Fruit fly (Drosophila melanogaster) whole organism, embryonic: ENCODE data around the gene CG10063.

Experiments
- Asciz ChIP-seq: fragments of 200-800 bp; sonication (Bioruptor generic); optimal IDR thresholded peaks from 2 replicates; lab custom pipeline; 2017; ENCODE audit warnings: missing biosample characterization, mild to moderate bottlenecking, missing genetic modification characterization, missing genetic modification reagents
- Bdp1 ChIP-seq: fragments of 200-800 bp; sonication (Bioruptor generic); optimal IDR thresholded peaks from 3 replicates; lab custom pipeline; 2016; ENCODE audit warnings: missing biosample characterization, missing genetic modification characterization
- CG10209 ChIP-seq: fragments of 200-800 bp; sonication (Bioruptor generic); optimal IDR thresholded peaks from 3 replicates; lab custom pipeline; 2017; ENCODE audit warnings: missing biosample characterization, mild to moderate bottlenecking, missing genetic modification characterization, missing genetic modification reagents
- CG10366 ChIP-seq: fragments of 200-800 bp; sonication (Bioruptor generic); IDR thresholded peaks from 2 replicates; pipeline ENCODE4 v1.3.6; 2022; ENCODE audit warnings: missing biosample characterization, missing genetic modification characterization
- CG11504 ChIP-seq: fragments of 200-800 bp; sonication (Bioruptor generic); optimal IDR thresholded peaks from 3 replicates; lab custom pipeline; 2019; ENCODE audit warnings: missing biosample characterization, mild to moderate bottlenecking, missing genetic modification characterization, moderate library complexity
- CG12071 ChIP-seq: fragments of 200-800 bp; sonication (Bioruptor generic); optimal IDR thresholded peaks from 3 replicates; lab custom pipeline; 2018; ENCODE audit warnings: missing biosample characterization, mild to moderate bottlenecking, missing genetic modification characterization
- CG1233 ChIP-seq: fragments of 200-800 bp; sonication (Bioruptor generic); optimal IDR thresholded peaks from 4 replicates; lab custom pipeline; 2018; ENCODE audit warnings: missing biosample characterization, mild to moderate bottlenecking, missing genetic modification characterization
- CG12391 ChIP-seq: fragments of 200-800 bp; sonication (Bioruptor generic); optimal IDR thresholded peaks from 3 replicates; lab custom pipeline; 2018; ENCODE audit warnings: missing biosample characterization, mild to moderate bottlenecking, missing genetic modification characterization, moderate library complexity
- CG12744 ChIP-seq: fragments of 200-800 bp; sonication (Bioruptor generic); optimal IDR thresholded peaks from 2 replicates; lab custom pipeline; 2016; ENCODE audit warnings: missing biosample characterization, missing genetic modification characterization
- CG13123 ChIP-seq: fragments of 200-800 bp; sonication (Bioruptor generic); optimal IDR thresholded peaks from 2 replicates; lab custom pipeline; 2016; ENCODE audit warnings: missing biosample characterization, missing genetic modification characterization
- CG13287 ChIP-seq: fragments of 200-800 bp; sonication (Bioruptor generic); IDR thresholded peaks from 2 replicates; pipeline ENCODE4 v1.3.6; 2022; ENCODE audit warnings: missing biosample characterization, missing genetic modification characterization; ENCODE audit not compliant: partially characterized antibody
- CG2678 ChIP-seq: fragments of 200-800 bp; sonication (Bioruptor generic); optimal IDR thresholded peaks from 3 replicates; lab custom pipeline; 2019; ENCODE audit warnings: missing biosample characterization, mild to moderate bottlenecking, missing genetic modification characterization, moderate library complexity
- CG34422 ChIP-seq: fragments of 200-800 bp; sonication (Bioruptor generic); IDR thresholded peaks from 3 replicates; pipeline ENCODE4 v1.3.6; 2022; ENCODE audit warnings: missing biosample characterization, missing genetic modification characterization
- CG3995 ChIP-seq: fragments of 200-800 bp; sonication (Bioruptor generic); optimal IDR thresholded peaks from 3 replicates; lab custom pipeline; 2016; ENCODE audit warnings: missing biosample characterization, missing genetic modification characterization
- CG4424 ChIP-seq: fragments of 200-800 bp; sonication (Bioruptor generic); optimal IDR thresholded peaks from 3 replicates; lab custom pipeline; 2016; ENCODE audit warnings: missing biosample characterization, missing genetic modification characterization
- CG5245 ChIP-seq: fragments of 200-800 bp; sonication (Bioruptor generic); optimal IDR thresholded peaks from 3 replicates; lab custom pipeline; 2016; ENCODE audit warnings: missing biosample characterization, missing genetic modification characterization
- CG6654 ChIP-seq: fragments of 200-800 bp; sonication (Bioruptor generic); optimal IDR thresholded peaks from 2 replicates; lab custom pipeline; 2017; ENCODE audit warnings: missing biosample characterization, mild to moderate bottlenecking, missing genetic modification characterization
- CG6854 ChIP-seq: fragments of 200-800 bp; sonication (Bioruptor generic); optimal IDR thresholded peaks from 3 replicates; lab custom pipeline; 2017; ENCODE audit warnings: missing biosample characterization, mild to moderate bottlenecking, missing genetic modification characterization
- Camta ChIP-seq: fragments of 200-800 bp; sonication (Bioruptor generic); optimal IDR thresholded peaks from 2 replicates; lab custom pipeline; 2016; ENCODE audit warnings: missing biosample characterization, missing genetic modification characterization
- Dad ChIP-seq: fragments of 200-800 bp; sonication (Bioruptor generic); optimal IDR thresholded peaks from 3 replicates; lab custom pipeline; 2016; ENCODE audit warnings: missing biosample characterization, missing genetic modification characterization
- Dbx ChIP-seq: fragments of 200-800 bp; sonication (Bioruptor generic); IDR thresholded peaks from 3 replicates; pipeline ENCODE4 v1.3.6; 2022; ENCODE audit warnings: missing biosample characterization, missing genetic modification characterization
- Dip3 ChIP-seq: fragments of 200-800 bp; sonication (Bioruptor generic); optimal IDR thresholded peaks from 3 replicates; lab custom pipeline; 2016; ENCODE audit warnings: missing biosample characterization, missing genetic modification characterization
- Fer2 ChIP-seq: fragments of 200-800 bp; sonication (Bioruptor generic); optimal IDR thresholded peaks from 2 replicates; lab custom pipeline; 2018; ENCODE audit warnings: missing biosample characterization, mild to moderate bottlenecking, missing genetic modification characterization, moderate library complexity
- H2.0 ChIP-seq: fragments of 200-800 bp; sonication (Bioruptor generic); IDR thresholded peaks from 2 replicates; pipeline ENCODE4 v1.3.6; 2022; ENCODE audit warnings: missing biosample characterization, missing genetic modification characterization
- HLH3B ChIP-seq: fragments of 200-800 bp; sonication (Bioruptor generic); IDR thresholded peaks from 2 replicates; pipeline ENCODE4 v1.3.6; 2022; ENCODE audit warnings: missing biosample characterization, missing genetic modification characterization
- Mad ChIP-seq: fragments of 200-800 bp; sonication (Bioruptor generic); optimal IDR thresholded peaks from 2 replicates; lab custom pipeline; 2016; ENCODE audit warnings: missing biosample characterization, missing genetic modification characterization
- Nf-YC ChIP-seq: fragments of 200-800 bp; optimal IDR thresholded peaks from 3 replicates; lab custom pipeline; 2019; ENCODE audit warnings: missing biosample characterization, mild to moderate bottlenecking, missing genetic modification characterization, moderate library complexity
- Trl ChIP-seq, 3 experiments: fragments of >200 bp in 2 of 3; fragments of 200-800 bp in 1 of 3; sonication (Bioruptor generic) in 1 of 3; optimal IDR thresholded peaks; 2 replicates in 1 of 3; 3 replicates in 2 of 3; lab custom pipeline; 2016 to 2017; ENCODE audit warnings: missing biosample characterization in 1 of 3, missing genetic modification characterization in 1 of 3
- al ChIP-seq: fragments of 200-800 bp; sonication (Bioruptor generic); IDR thresholded peaks from 2 replicates; pipeline ENCODE4 v1.3.6; 2022; ENCODE audit warnings: missing biosample characterization, missing genetic modification characterization
- aop ChIP-seq: fragments of 200-800 bp; sonication (Bioruptor generic); IDR thresholded peaks from 2 replicates; pipeline ENCODE4 v1.3.6; 2022; ENCODE audit warnings: missing biosample characterization, missing genetic modification characterization
- ase ChIP-seq: fragments of 200-800 bp; sonication (Bioruptor generic); IDR thresholded peaks from 3 replicates; pipeline ENCODE4 v1.3.6; 2022; ENCODE audit warnings: missing biosample characterization, missing genetic modification characterization
- br ChIP-seq: fragments of >200 bp; optimal IDR thresholded peaks from 2 replicates; lab custom pipeline; 2017
- bsh ChIP-seq, 2 experiments: fragments of 200-800 bp; sonication (Bioruptor generic); optimal IDR thresholded peaks; 2 replicates each; lab custom pipeline; 2017 to 2018; ENCODE audit warnings: mild to moderate bottlenecking in 2 of 2, missing biosample characterization in 2 of 2, missing genetic modification characterization in 2 of 2, moderate library complexity in 1 of 2
- crc ChIP-seq: fragments of 200-800 bp; sonication (Bioruptor generic); optimal IDR thresholded peaks from 2 replicates; lab custom pipeline; 2016; ENCODE audit warnings: missing biosample characterization, missing genetic modification characterization
- croc ChIP-seq: fragments of 200-800 bp; sonication (Bioruptor generic); conservative IDR thresholded peaks from 3 replicates; pipeline ENCODE4 v1.3.6; 2022; ENCODE audit warnings: missing biosample characterization, missing genetic modification characterization
- crol ChIP-seq: fragments of 200-800 bp; sonication (Bioruptor generic); IDR thresholded peaks from 2 replicates; pipeline ENCODE4 v1.3.6; 2022; ENCODE audit warnings: missing biosample characterization, missing genetic modification characterization
- danr ChIP-seq: fragments of 200-800 bp; sonication (Bioruptor generic); IDR thresholded peaks from 2 replicates; pipeline ENCODE4 v1.3.6; 2022; ENCODE audit warnings: missing biosample characterization, missing genetic modification characterization
- dmrt99B ChIP-seq: fragments of 200-800 bp; sonication (Bioruptor generic); optimal IDR thresholded peaks from 2 replicates; lab custom pipeline; 2018; ENCODE audit warnings: missing biosample characterization, mild to moderate bottlenecking, missing genetic modification characterization, moderate library complexity
- gce ChIP-seq: fragments of 200-800 bp; sonication (Bioruptor generic); IDR thresholded peaks from 3 replicates; pipeline ENCODE4 v1.3.6; 2022; ENCODE audit warnings: missing biosample characterization, missing genetic modification characterization
- gcm ChIP-seq: fragments of 200-800 bp; sonication (Bioruptor generic); optimal IDR thresholded peaks from 2 replicates; lab custom pipeline; 2019; ENCODE audit warnings: missing biosample characterization, mild to moderate bottlenecking, missing genetic modification characterization, moderate library complexity
- gfzf ChIP-seq: fragments of 200-800 bp; sonication (Bioruptor generic); optimal IDR thresholded peaks from 2 replicates; lab custom pipeline; 2016; ENCODE audit warnings: missing biosample characterization, mild to moderate bottlenecking, missing genetic modification characterization, moderate library complexity
- gsb-n ChIP-seq: fragments of 200-800 bp; sonication (Bioruptor generic); optimal IDR thresholded peaks from 3 replicates; lab custom pipeline; 2018; ENCODE audit warnings: missing biosample characterization, mild to moderate bottlenecking, missing genetic modification characterization
- ind ChIP-seq: fragments of 200-800 bp; sonication (Bioruptor generic); optimal IDR thresholded peaks from 3 replicates; lab custom pipeline; 2016; ENCODE audit warnings: missing biosample characterization, missing genetic modification characterization
- jigr1 ChIP-seq: fragments of 200-800 bp; sonication (Bioruptor generic); IDR thresholded peaks from 3 replicates; pipeline ENCODE4 v1.3.6; 2022; ENCODE audit warnings: missing biosample characterization, missing genetic modification characterization
- odd ChIP-seq: fragments of 200-800 bp; sonication (Bioruptor generic); optimal IDR thresholded peaks from 2 replicates; lab custom pipeline; 2017; ENCODE audit warnings: missing biosample characterization, mild to moderate bottlenecking, missing genetic modification characterization
- ro ChIP-seq: fragments of 200-800 bp; sonication (Bioruptor generic); IDR thresholded peaks from 2 replicates; pipeline ENCODE4 v1.3.6; 2022; ENCODE audit warnings: missing biosample characterization, missing genetic modification characterization
- scrt ChIP-seq: fragments of 200-800 bp; sonication (Bioruptor generic); optimal IDR thresholded peaks from 2 replicates; lab custom pipeline; 2018; ENCODE audit warnings: missing biosample characterization, mild to moderate bottlenecking, missing genetic modification characterization, moderate library complexity
- seq ChIP-seq: fragments of 200-800 bp; sonication (Bioruptor generic); IDR thresholded peaks from 2 replicates; pipeline ENCODE4 v1.3.6; 2022; ENCODE audit warnings: missing biosample characterization, missing genetic modification characterization
- sima ChIP-seq: fragments of 200-800 bp; sonication (Bioruptor generic); optimal IDR thresholded peaks from 2 replicates; lab custom pipeline; 2016; ENCODE audit warnings: missing biosample characterization, missing genetic modification characterization
- unpg ChIP-seq: fragments of 200-800 bp; sonication (Bioruptor generic); optimal IDR thresholded peaks from 3 replicates; lab custom pipeline; 2018; ENCODE audit warnings: missing biosample characterization, mild to moderate bottlenecking, missing genetic modification characterization, moderate library complexity

CG10063 gene

dm6 chr3L:7001855-7002254, 29.6 kb upstream of the CG10063 start (continued):
- TF ChIP-seq CG12071 (GFP tag; lab: Kevin White, UChicago) (no peak), unpg (GFP tag; lab: Kevin White, UChicago) (peak; percentile 15), jigr1 (GFP tag; lab: Robert Waterston, UW) (no peak), CG10209 (GFP tag; lab: Kevin White, UChicago) (no peak), ind (GFP tag; lab: Kevin White, UChicago) (no peak)

- TF ChIP-seq H2.0 (GFP tag; lab: Robert Waterston, UW), result no peak
- TF ChIP-seq crc (GFP tag; lab: Kevin White, UChicago), result no peak
- TF ChIP-seq CG2678 (tag; lab: Kevin White, UChicago), result peak; percentile 45
- TF ChIP-seq CG13123 (GFP tag; lab: Kevin White, UChicago), result no peak
- TF ChIP-seq gce (GFP tag; lab: Robert Waterston, UW), result no peak
- TF ChIP-seq Dip3 (GFP tag; lab: Kevin White, UChicago), result no peak
- TF ChIP-seq CG11504 (tag; lab: Kevin White, UChicago), result peak; percentile 14
- TF ChIP-seq br (lab: Kevin White, UChicago), result no peak
- TF ChIP-seq Trl (optimal IDR thresholded peaks at IDR 0.05; lab: Kevin White, UChicago), result no peak
- TF ChIP-seq Trl (GFP tag; optimal IDR thresholded peaks at IDR 0.05; lab: Kevin White, UChicago), result no peak
- TF ChIP-seq CG12744, result no peak
- TF ChIP-seq CG1233 (GFP tag; lab: Kevin White, UChicago), result no peak
- TF ChIP-seq croc (GFP tag; lab: Robert Waterston, UW), result no peak
- TF ChIP-seq unpg (GFP tag; lab: Kevin White, UChicago), result no peak
- no peak for TF ChIP-seq Mad
- no peak for TF ChIP-seq ro
- no peak for TF ChIP-seq bsh (GFP tag; optimal IDR thresholded peaks at IDR 0.05; lab: Kevin White, UChicago)
- TF ChIP-seq crol (GFP tag; lab: Robert Waterston, UW), result no peak
- TF ChIP-seq al (GFP tag; lab: Robert Waterston, UW), result no peak
- TF ChIP-seq Bdp1 (GFP tag; lab: Kevin White, UChicago), result no peak
- no peak for TF ChIP-seq CG5245
- no peak; the same call in 1 of the 2 replicates for TF ChIP-seq HLH3B (GFP tag; lab: Robert Waterston, UW)
- TF ChIP-seq seq (GFP tag; lab: Robert Waterston, UW), result 0 out of 2 replicates have a peak, but pooled peaks have one; percentile 36
- TF ChIP-seq gsb-n (tag; lab: Kevin White, UChicago), result no peak
- no peak for TF ChIP-seq Dad (GFP tag; lab: Kevin White, UChicago)
- TF ChIP-seq CG10366 (GFP tag; lab: Robert Waterston, UW), result no peak
- TF ChIP-seq gcm, result no peak
- TF ChIP-seq CG3995 (GFP tag; lab: Kevin White, UChicago), result no peak
- peak; percentile 31 for TF ChIP-seq dmrt99B (tag; lab: Kevin White, UChicago)
- no peak for TF ChIP-seq Fer2 (tag; lab: Kevin White, UChicago)
- no peak for TF ChIP-seq danr (GFP tag; lab: Robert Waterston, UW)
- TF ChIP-seq CG12071 (GFP tag; lab: Kevin White, UChicago), result peak; percentile 40
- TF ChIP-seq scrt, result peak; percentile 14
- TF ChIP-seq Nf-YC (tag; lab: Kevin White, UChicago), result no peak
- TF ChIP-seq Asciz, result peak; percentile 20
- no peak for TF ChIP-seq CG12391 (tag; lab: Kevin White, UChicago)
- TF ChIP-seq CG4424 (GFP tag; lab: Kevin White, UChicago), result no peak
- no peak for TF ChIP-seq aop (GFP tag; lab: Robert Waterston, UW)
- TF ChIP-seq CG6654 (GFP tag; lab: Kevin White, UChicago), result no peak
- no peak for TF ChIP-seq odd (GFP tag; lab: Kevin White, UChicago)
- no peak for TF ChIP-seq CG6854 (GFP tag; lab: Kevin White, UChicago)
- no peak for TF ChIP-seq Camta (GFP tag; lab: Kevin White, UChicago)
- no peak for TF ChIP-seq CG13287 (GFP tag; lab: Robert Waterston, UW)
- TF ChIP-seq sima (GFP tag; lab: Kevin White, UChicago), result no peak
- no peak for TF ChIP-seq CG34422 (GFP tag; lab: Robert Waterston, UW)
- no peak for TF ChIP-seq ase (GFP tag; lab: Robert Waterston, UW)
- no peak for TF ChIP-seq Dbx
- TF ChIP-seq gfzf (GFP tag; lab: Kevin White, UChicago), result no peak
Measured at dm6 chr3L:6999993-7000392, 27.7 kb upstream of the CG10063 start.
